Worm (Caenorhabditis elegans): ENCODE measurements around the gene C53C11.2.
A peak's percentile ranks its signal among the peaks of the same experiment; 100 is the strongest.

C53C11.2 gene

ce11 chrX:17386130-17386529 is 49.7 kb downstream of the C53C11.2 start (continued):
- TF ChIP-seq T20F7.1 (GFP tag; optimal IDR thresholded peaks at IDR 0.05) (no peak), ceh-28 (tag; optimal IDR thresholded peaks at IDR 0.05) (no peak), gei-8 (GFP tag; optimal IDR thresholded peaks at IDR 0.05) (no peak), mes-2 (tag; optimal IDR thresholded peaks at IDR 0.05; ENCODE audit: poor library complexity, severe bottlenecking) (no peak), mep-1 (tag; optimal IDR thresholded peaks at IDR 0.05) (no peak), zag-1 (tag; optimal IDR thresholded peaks at IDR 0.05) (no peak), daf-16 (GFP tag; optimal IDR thresholded peaks at IDR 0.05) (no peak), daf-16 (tag; optimal IDR thresholded peaks at IDR 0.05) (peak; percentile 81), cey-2 (tag; optimal IDR thresholded peaks at IDR 0.05; ENCODE audit: borderline replicate concordance, insufficient read depth) (no peak), egl-43 (GFP tag; IDR thresholded peaks at IDR 0.05) (no peak), zfp-2 (tag; optimal IDR thresholded peaks at IDR 0.05) (no peak), unc-62 (GFP tag; optimal IDR thresholded peaks at IDR 0.05 in 1 of 2) (peak in 1 of 2 experiments; percentile 78), unc-62 (tag; optimal IDR thresholded peaks at IDR 0.05) (no peak), dmd-9 (GFP tag; IDR thresholded peaks at IDR 0.05) (no peak), daf-8 (GFP tag; IDR thresholded peaks at IDR 0.05) (no peak), spr-1 (tag; optimal IDR thresholded peaks at IDR 0.05) (no peak), pqm-1 (tag; optimal IDR thresholded peaks at IDR 0.05) (peak; percentile 53), saeg-2 (GFP tag; IDR thresholded peaks at IDR 0.05) (no peak)
